Fruit fly (Drosophila melanogaster): Measurements from ENCODE around the gene drongo.

DNA sequence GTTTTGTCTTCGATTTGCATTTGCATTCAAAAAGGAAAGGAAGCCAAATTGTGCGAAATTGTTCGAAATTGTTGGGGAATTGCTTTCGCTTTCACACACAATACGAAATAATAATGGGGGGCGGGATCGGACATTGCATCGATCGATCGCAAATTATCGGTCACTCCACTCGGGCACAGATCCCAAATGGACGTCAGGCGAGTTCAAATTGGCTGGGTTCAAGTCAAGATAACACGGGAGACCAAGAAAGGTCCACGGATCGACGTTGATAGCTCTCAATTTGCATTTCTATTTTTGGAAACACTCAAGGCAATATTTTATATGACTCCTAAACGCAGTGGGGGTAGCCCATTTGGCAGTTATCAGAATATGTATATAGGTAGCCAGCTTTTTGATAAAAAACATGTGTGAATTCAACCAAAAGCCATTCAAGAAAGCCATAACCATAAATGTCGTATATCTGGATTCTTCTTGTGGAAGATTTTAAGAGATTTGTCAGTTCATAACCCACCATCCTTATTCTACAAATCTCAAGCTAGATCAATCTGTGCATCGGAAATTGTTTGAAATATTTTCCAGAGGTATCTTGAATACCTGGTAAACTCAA, 1.6 kb downstream of the drongo start:
- TF ChIP-seq Sin3A (optimal IDR thresholded peaks at IDR 0.05) (no peak), h (optimal IDR thresholded peaks at IDR 0.05) (no peak), ttk (optimal IDR thresholded peaks at IDR 0.05) (no peak), psq (optimal IDR thresholded peaks at IDR 0.05) (no peak), Myc (optimal IDR thresholded peaks at IDR 0.05) (no peak)
